Fruit fly (Drosophila melanogaster): ENCODE results near the gene snf.

snf gene

DNA sequence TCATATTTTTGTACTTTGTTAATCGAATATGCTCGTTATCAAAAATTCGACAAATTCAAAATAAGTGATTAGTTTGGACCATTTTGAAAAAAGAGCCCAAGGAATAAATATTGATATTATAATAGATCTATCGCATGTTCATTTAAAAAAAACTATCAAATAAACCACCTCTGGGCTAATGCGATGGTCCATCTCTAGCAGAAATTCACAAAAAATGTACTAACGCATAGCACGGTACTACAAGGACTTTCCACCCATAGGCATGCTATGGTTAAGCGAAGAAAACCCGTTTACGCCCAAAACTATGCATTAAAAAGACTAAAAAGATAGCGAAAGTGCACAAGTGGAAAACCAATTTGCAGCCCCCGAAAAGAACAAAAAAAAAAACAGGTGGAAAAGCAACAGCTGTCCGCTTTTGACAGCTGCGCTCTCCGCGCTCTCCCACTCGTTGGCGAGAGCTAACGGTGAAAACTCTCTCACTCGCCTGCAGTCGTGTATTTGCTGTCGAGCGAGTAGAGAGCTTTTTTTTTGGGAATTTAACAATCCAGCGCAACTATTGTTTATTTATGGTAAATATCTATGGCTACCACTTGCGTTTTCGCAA, 23.3 kb downstream of the snf start, which contains the start of gene CanB (continued):
- TF ChIP-seq caup (GFP tag; optimal IDR thresholded peaks at IDR 0.05; ENCODE audit: severe bottlenecking) (no peak), prd (optimal IDR thresholded peaks at IDR 0.05) (no peak), prd (GFP tag; IDR thresholded peaks at IDR 0.05) (0 out of 3 replicates have a peak, but pooled peaks have one; percentile 36), ems (GFP tag; optimal IDR thresholded peaks at IDR 0.05) (no peak), oc (tag; optimal IDR thresholded peaks at IDR 0.05) (no peak), Dip2 (GFP tag; IDR thresholded peaks at IDR 0.05) (no peak), CG14710 (tag; optimal IDR thresholded peaks at IDR 0.05) (peak; percentile 23), crc (GFP tag; optimal IDR thresholded peaks at IDR 0.05) (no peak), CG12219 (GFP tag; optimal IDR thresholded peaks at IDR 0.05) (no peak), Elba2 (GFP tag; optimal IDR thresholded peaks at IDR 0.05) (no peak), bsh (GFP tag; optimal IDR thresholded peaks at IDR 0.05) (no peak), CG12769 (tag; optimal IDR thresholded peaks at IDR 0.05) (no peak), exex (tag; optimal IDR thresholded peaks at IDR 0.05) (no peak), shn (GFP tag; optimal IDR thresholded peaks at IDR 0.05) (no peak), disco-r (GFP tag; optimal IDR thresholded peaks at IDR 0.05) (no peak), az2 (GFP tag; optimal IDR thresholded peaks at IDR 0.05) (peak; percentile 7), ash1 (GFP tag; optimal IDR thresholded peaks at IDR 0.05) (no peak), gcm2 (GFP tag; optimal IDR thresholded peaks at IDR 0.05) (no peak), CG16779 (GFP tag; IDR thresholded peaks at IDR 0.05) (no peak), Atf6 (GFP tag; IDR thresholded peaks at IDR 0.05) (no peak), chn (GFP tag; optimal IDR thresholded peaks at IDR 0.05) (no peak), bab2 (GFP tag; optimal IDR thresholded peaks at IDR 0.05) (no peak), Ada2b (GFP tag; IDR thresholded peaks at IDR 0.05) (no peak), CG8388 (GFP tag; optimal IDR thresholded peaks at IDR 0.05) (no peak), nmo (GFP tag; optimal IDR thresholded peaks at IDR 0.05) (peak; percentile 28), CG9876 (GFP tag; optimal IDR thresholded peaks at IDR 0.05) (no peak), CG30403 (GFP tag; optimal IDR thresholded peaks at IDR 0.05) (peak; percentile 26), Aef1 (GFP tag; IDR thresholded peaks at IDR 0.05) (no peak), bigmax (GFP tag; optimal IDR thresholded peaks at IDR 0.05) (no peak), CG7786 (GFP tag; optimal IDR thresholded peaks at IDR 0.05) (no peak), dm (GFP tag; optimal IDR thresholded peaks at IDR 0.05) (no peak), Doc3 (GFP tag; IDR thresholded peaks at IDR 0.05; ENCODE audit: partially characterized antibody) (peak; percentile 55; the same call in 2 of the 3 replicates), Dref (GFP tag; IDR thresholded peaks at IDR 0.05) (no peak), CG9797 (GFP tag; optimal IDR thresholded peaks at IDR 0.05) (peak; percentile 5), CG11247 (GFP tag; IDR thresholded peaks at IDR 0.05) (no peak), CG2678 (tag; optimal IDR thresholded peaks at IDR 0.05) (peak; percentile 9), CTCF (GFP tag; optimal IDR thresholded peaks at IDR 0.05) (no peak), CG9817 (tag; optimal IDR thresholded peaks at IDR 0.05) (peak; percentile 5), HLH54F (GFP tag; optimal IDR thresholded peaks at IDR 0.05) (no peak), fd96Cb (tag; optimal IDR thresholded peaks at IDR 0.05) (no peak), sd (tag; optimal IDR thresholded peaks at IDR 0.05) (peak; percentile 26), tna (GFP tag; IDR thresholded peaks at IDR 0.05; ENCODE audit: partially characterized antibody) (no peak), CG6654 (GFP tag; optimal IDR thresholded peaks at IDR 0.05) (no peak), Ets97D (GFP tag; optimal IDR thresholded peaks at IDR 0.05) (peak; percentile 70), hth (optimal IDR thresholded peaks at IDR 0.05) (no peak), CG4854 (GFP tag; optimal IDR thresholded peaks at IDR 0.05) (no peak), ac (GFP tag; optimal IDR thresholded peaks at IDR 0.05) (no peak), MTF-1 (GFP tag; optimal IDR thresholded peaks at IDR 0.05; ENCODE audit: borderline replicate concordance) (no peak), CG31224 (GFP tag; IDR thresholded peaks at IDR 0.05) (no peak), Hand (GFP tag; optimal IDR thresholded peaks at IDR 0.05) (no peak), Trl (optimal IDR thresholded peaks at IDR 0.05) (peak in 1 of 2 experiments; percentile 51), Trl (GFP tag; optimal IDR thresholded peaks at IDR 0.05) (no peak)

Measured in whole organism, embryonic.